Worm (Caenorhabditis elegans): ENCODE measurements around the gene ZK353.2.

Gene ZK353.2

ce11 chrIII:8369172-8369571 lies 29.3 kb upstream of the ZK353.2 start:
- TF ChIP-seq flt-1 (GFP tag; IDR thresholded peaks at IDR 0.05) (no peak), aly-1 (tag; optimal IDR thresholded peaks at IDR 0.05) (no peak), pes-1 (GFP tag; IDR thresholded peaks at IDR 0.05) (no peak), tbx-11 (GFP tag; IDR thresholded peaks at IDR 0.05) (no peak), hmg-4 (GFP tag; optimal IDR thresholded peaks at IDR 0.05) (no peak), sea-1 (GFP tag; conservative IDR thresholded peaks at IDR 0.05) (no peak)

DNA sequence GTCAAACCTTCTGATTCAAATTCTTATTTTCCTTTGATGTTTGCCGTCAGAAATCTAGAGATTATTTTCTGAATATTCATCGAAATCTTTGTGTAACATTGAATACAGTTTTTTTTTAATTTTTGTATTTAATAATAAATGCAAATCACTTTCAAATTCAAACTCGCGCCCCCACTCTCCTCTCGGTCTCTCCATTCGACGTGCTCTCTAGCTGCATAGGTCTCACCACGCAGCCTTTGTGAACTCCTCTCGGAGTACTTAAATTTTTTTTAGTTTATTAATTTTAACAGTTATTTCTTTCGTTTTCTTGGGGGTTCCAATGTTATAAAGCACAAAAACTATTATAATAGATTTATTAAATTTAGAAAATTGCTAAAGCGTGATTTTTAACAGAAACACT lies 28.3 kb upstream of the ZK353.2 start:
- TF ChIP-seq pes-1 (GFP tag; IDR thresholded peaks at IDR 0.05) (no peak), tbx-11 (GFP tag; IDR thresholded peaks at IDR 0.05) (no peak), ceh-36 (tag; optimal IDR thresholded peaks at IDR 0.05) (no peak), hnd-1 (tag; optimal IDR thresholded peaks at IDR 0.05) (no peak), hmbx-1 (tag; optimal IDR thresholded peaks at IDR 0.05) (no peak), scrt-1 (GFP tag; IDR thresholded peaks at IDR 0.05) (no peak), tra-4 (tag; optimal IDR thresholded peaks at IDR 0.05) (no peak), tbx-37 (GFP tag; conservative IDR thresholded peaks at IDR 0.05) (no peak)

ce11 chrIII:8370846-8371257 lies 27.7 kb upstream of the ZK353.2 start:
- TF ChIP-seq hmg-4 (GFP tag; optimal IDR thresholded peaks at IDR 0.05) (no peak), hmbx-1 (tag; optimal IDR thresholded peaks at IDR 0.05) (no peak), ama-1 (optimal IDR thresholded peaks at IDR 0.05) (no peak), B0310.2 (tag; optimal IDR thresholded peaks at IDR 0.05) (no peak), tbx-11 (GFP tag; IDR thresholded peaks at IDR 0.05) (no peak), ets-7 (tag; optimal IDR thresholded peaks at IDR 0.05) (no peak), ceh-13 (GFP tag; optimal IDR thresholded peaks at IDR 0.05) (no peak), sea-1 (GFP tag; conservative IDR thresholded peaks at IDR 0.05) (no peak), ceh-36 (tag; optimal IDR thresholded peaks at IDR 0.05) (no peak), scrt-1 (GFP tag; IDR thresholded peaks at IDR 0.05) (no peak), tra-4 (tag; optimal IDR thresholded peaks at IDR 0.05) (no peak), hnd-1 (tag; optimal IDR thresholded peaks at IDR 0.05) (no peak), pes-1 (GFP tag; IDR thresholded peaks at IDR 0.05) (no peak)

DNA sequence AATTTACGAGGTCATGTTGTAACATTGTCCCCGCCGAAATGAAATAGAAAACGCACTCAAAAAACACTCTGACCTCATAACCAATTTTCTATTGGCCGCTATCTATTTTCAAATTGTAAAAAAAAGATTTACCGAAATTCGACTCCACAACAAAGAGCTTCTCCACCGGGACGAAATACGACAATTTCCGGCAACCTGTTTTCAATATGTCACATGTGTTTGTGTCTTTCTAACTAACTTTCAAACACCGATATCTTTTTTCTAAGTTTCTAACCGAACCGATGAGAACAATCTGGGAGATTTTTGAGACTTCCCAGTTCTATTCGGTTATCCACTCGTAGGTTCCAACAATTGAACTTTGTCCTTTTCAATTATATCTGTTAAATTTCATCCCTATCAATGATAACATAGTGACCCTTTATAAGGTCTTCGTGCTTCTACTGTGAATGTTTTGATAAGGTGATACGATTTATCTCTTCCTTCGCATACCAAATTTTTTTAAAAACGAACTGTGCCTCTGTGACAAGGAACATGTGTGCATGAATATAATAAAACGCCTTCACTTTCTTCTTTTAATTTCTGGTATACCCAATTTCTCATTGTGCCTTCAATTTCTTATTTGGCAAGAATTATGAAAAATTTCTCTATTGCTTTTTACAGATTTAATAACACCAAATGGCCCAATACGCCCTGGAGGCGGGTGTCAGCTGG lies 26.8 kb upstream of the ZK353.2 start, which contains the start of gene lmbr-1:
Gene lmbr-1 (plus strand): TSS at position 661 of the 711 bp plus-strand sequence.
- TF ChIP-seq scrt-1 (GFP tag; IDR thresholded peaks at IDR 0.05), result no peak
- no peak for TF ChIP-seq flt-1 (GFP tag; IDR thresholded peaks at IDR 0.05)
- TF ChIP-seq F13C5.2 (tag; optimal IDR thresholded peaks at IDR 0.05), result no peak
- TF ChIP-seq hmg-4 (GFP tag; optimal IDR thresholded peaks at IDR 0.05), result no peak
- no peak for TF ChIP-seq ets-7 (tag; optimal IDR thresholded peaks at IDR 0.05)
- no peak for TF ChIP-seq tra-4 (tag; optimal IDR thresholded peaks at IDR 0.05)
- no peak for TF ChIP-seq pes-1 (GFP tag; IDR thresholded peaks at IDR 0.05)
- no peak for TF ChIP-seq tbx-11 (GFP tag; IDR thresholded peaks at IDR 0.05)
- TF ChIP-seq tbx-37 (GFP tag; conservative IDR thresholded peaks at IDR 0.05), result no peak
- no peak for TF ChIP-seq ceh-36 (tag; optimal IDR thresholded peaks at IDR 0.05)
- no peak for TF ChIP-seq B0310.2 (tag; optimal IDR thresholded peaks at IDR 0.05)

DNA sequence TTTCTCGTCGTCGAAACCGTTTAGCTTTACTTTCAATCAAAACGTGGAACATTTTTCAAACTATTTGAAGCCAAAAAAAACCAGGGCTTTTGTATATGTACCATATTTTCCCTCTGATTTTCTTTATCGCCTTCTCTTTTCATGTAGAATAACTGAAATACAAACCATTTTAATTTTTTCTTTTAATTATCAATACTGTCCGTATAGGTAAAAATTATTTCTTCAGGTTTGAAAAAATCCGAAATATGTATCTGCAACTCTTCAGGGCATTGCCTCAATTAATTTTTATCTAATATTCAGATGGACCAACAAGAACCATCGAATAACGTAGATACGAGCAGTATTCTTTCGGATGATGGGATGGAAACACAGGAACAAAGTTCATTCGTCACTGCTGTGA lies 23.5 kb upstream of the ZK353.2 start, which contains the start of gene met-2:
Gene met-2 (plus strand): TSS at position 301 of the 400 bp plus-strand sequence.
- no peak for TF ChIP-seq aly-1 (tag; optimal IDR thresholded peaks at IDR 0.05)
- no peak for TF ChIP-seq B0310.2 (tag; optimal IDR thresholded peaks at IDR 0.05)
- TF ChIP-seq scrt-1 (GFP tag; IDR thresholded peaks at IDR 0.05), result no peak
- TF ChIP-seq hmg-4 (GFP tag; optimal IDR thresholded peaks at IDR 0.05), result no peak
- TF ChIP-seq sea-1 (GFP tag; conservative IDR thresholded peaks at IDR 0.05), result no peak
- no peak for TF ChIP-seq ceh-13 (GFP tag; optimal IDR thresholded peaks at IDR 0.05)

DNA sequence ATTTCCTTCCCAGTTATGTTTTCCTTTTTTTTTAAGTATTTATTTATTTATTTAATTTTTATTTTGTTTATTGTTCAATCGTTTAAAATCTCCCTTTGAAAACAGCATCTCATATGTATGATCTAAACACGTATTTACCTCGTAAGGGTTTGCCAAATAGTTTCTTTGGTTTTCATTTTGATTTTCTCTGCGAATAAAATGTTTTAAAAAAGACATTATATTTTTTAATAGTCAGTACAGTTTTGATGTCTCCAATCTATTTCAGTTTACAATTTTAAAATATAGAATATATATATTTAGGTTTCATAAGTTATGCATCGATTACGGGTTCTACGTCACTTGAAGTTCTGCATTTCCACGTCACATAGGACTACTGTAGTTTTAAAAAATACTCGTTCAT lies 17.9 kb upstream of the ZK353.2 start, which contains the start of gene R05D3.12:
Gene R05D3.12 (plus strand): TSS at position 301 of the 400 bp plus-strand sequence.
- TF ChIP-seq ets-7 (tag; optimal IDR thresholded peaks at IDR 0.05) (no peak), flt-1 (GFP tag; IDR thresholded peaks at IDR 0.05) (no peak), tra-4 (tag; optimal IDR thresholded peaks at IDR 0.05) (no peak), scrt-1 (GFP tag; IDR thresholded peaks at IDR 0.05) (no peak), hnd-1 (tag; optimal IDR thresholded peaks at IDR 0.05) (no peak), ceh-36 (tag; optimal IDR thresholded peaks at IDR 0.05) (no peak), ceh-13 (GFP tag; optimal IDR thresholded peaks at IDR 0.05) (no peak), ama-1 (optimal IDR thresholded peaks at IDR 0.05) (no peak)

ce11 chrIII:8389539-8389938 lies 9.0 kb upstream of the ZK353.2 start, which contains the start of gene ZK353.4:
Gene ZK353.4, minus strand, starts transcription at chrIII:8389639.
- TF ChIP-seq hmg-4 (GFP tag; optimal IDR thresholded peaks at IDR 0.05) (no peak), tbx-11 (GFP tag; IDR thresholded peaks at IDR 0.05) (no peak), ceh-13 (GFP tag; optimal IDR thresholded peaks at IDR 0.05) (no peak), ama-1 (optimal IDR thresholded peaks at IDR 0.05) (no peak), scrt-1 (GFP tag; IDR thresholded peaks at IDR 0.05) (no peak), tbx-37 (GFP tag; conservative IDR thresholded peaks at IDR 0.05) (no peak), sea-1 (GFP tag; conservative IDR thresholded peaks at IDR 0.05) (no peak), pes-1 (GFP tag; IDR thresholded peaks at IDR 0.05) (no peak)

DNA sequence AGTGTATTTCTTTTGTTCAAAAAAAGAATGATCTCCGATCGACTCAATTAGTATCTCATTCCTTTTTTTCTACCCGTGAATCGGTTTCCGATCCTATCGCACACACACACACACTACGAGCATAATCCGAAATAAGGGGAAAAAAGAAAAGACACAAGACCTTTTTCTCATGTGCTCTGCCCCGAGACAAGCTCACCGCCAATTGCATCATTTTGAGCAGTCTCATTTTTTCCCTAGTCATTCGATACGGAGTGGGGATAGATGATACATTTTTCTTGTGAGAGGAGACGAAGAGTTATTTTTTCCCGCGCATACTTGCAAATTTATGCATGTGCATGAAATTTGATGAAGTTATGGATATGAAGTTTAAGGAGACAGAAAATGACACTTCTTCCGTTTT lies 6.2 kb upstream of the ZK353.2 start:
- TF ChIP-seq pes-1 (GFP tag; IDR thresholded peaks at IDR 0.05) (no peak), ceh-13 (GFP tag; optimal IDR thresholded peaks at IDR 0.05) (no peak), sea-1 (GFP tag; conservative IDR thresholded peaks at IDR 0.05) (no peak)
